Fruit fly (Drosophila melanogaster) whole organism, embryonic: ENCODE data around the gene Rab14.
A peak's percentile ranks its signal among the peaks of the same experiment; 100 is the strongest.

Experiments
- Aef1 ChIP-seq: fragments of 200-800 bp; sonication (Bioruptor generic); IDR thresholded peaks from 3 replicates; pipeline ENCODE4 v1.3.6; 2022; ENCODE audit warnings: missing biosample characterization, missing genetic modification characterization
- Asciz ChIP-seq: fragments of 200-800 bp; sonication (Bioruptor generic); optimal IDR thresholded peaks from 2 replicates; lab custom pipeline; 2017; ENCODE audit warnings: missing biosample characterization, mild to moderate bottlenecking, missing genetic modification characterization, missing genetic modification reagents
- Atf6 ChIP-seq: fragments of 200-800 bp; sonication (Bioruptor generic); IDR thresholded peaks from 2 replicates; pipeline ENCODE4 v1.3.6; 2022; ENCODE audit warnings: missing biosample characterization, missing genetic modification characterization
- B-H2 ChIP-seq: fragments of 200-800 bp; sonication (Bioruptor generic); optimal IDR thresholded peaks from 2 replicates; lab custom pipeline; 2018; ENCODE audit warnings: missing biosample characterization, mild to moderate bottlenecking, missing genetic modification characterization
- Bdp1 ChIP-seq: fragments of 200-800 bp; sonication (Bioruptor generic); optimal IDR thresholded peaks from 3 replicates; lab custom pipeline; 2016; ENCODE audit warnings: missing biosample characterization, missing genetic modification characterization
- CG10321 ChIP-seq: fragments of 200-800 bp; sonication (Bioruptor generic); IDR thresholded peaks from 2 replicates; pipeline ENCODE4 v1.3.6; 2022; ENCODE audit warnings: missing biosample characterization, missing genetic modification characterization
- CG11695 ChIP-seq: fragments of 200-800 bp; sonication (Bioruptor generic); IDR thresholded peaks from 3 replicates; pipeline ENCODE4 v1.3.6; 2022; ENCODE audit warnings: missing biosample characterization, missing genetic modification characterization
- CG11696 ChIP-seq: fragments of 200-800 bp; sonication (Bioruptor generic); IDR thresholded peaks from 2 replicates; pipeline ENCODE4 v1.3.6; 2022; ENCODE audit warnings: missing biosample characterization, missing genetic modification characterization
- CG12071 ChIP-seq: fragments of 200-800 bp; sonication (Bioruptor generic); optimal IDR thresholded peaks from 3 replicates; lab custom pipeline; 2018; ENCODE audit warnings: missing biosample characterization, mild to moderate bottlenecking, missing genetic modification characterization
- CG12104 ChIP-seq: fragments of 200-800 bp; sonication (Bioruptor generic); optimal IDR thresholded peaks from 3 replicates; lab custom pipeline; 2016; ENCODE audit warnings: missing biosample characterization, missing genetic modification characterization
- CG13296 ChIP-seq: fragments of 200-800 bp; sonication (Bioruptor generic); optimal IDR thresholded peaks from 3 replicates; lab custom pipeline; 2018; ENCODE audit warnings: missing biosample characterization, mild to moderate bottlenecking, missing genetic modification characterization
- CG13624 ChIP-seq: fragments of 200-800 bp; sonication (Bioruptor generic); optimal IDR thresholded peaks from 2 replicates; lab custom pipeline; 2016; ENCODE audit warnings: missing biosample characterization, missing genetic modification characterization
- CG14014 ChIP-seq: fragments of 200-800 bp; sonication (Bioruptor generic); IDR thresholded peaks from 2 replicates; pipeline ENCODE4 v1.3.6; 2022; ENCODE audit warnings: missing biosample characterization, missing genetic modification characterization
- CG16813 ChIP-seq: fragments of 200-800 bp; sonication (Bioruptor generic); IDR thresholded peaks from 3 replicates; pipeline ENCODE4 v1.3.6; 2022; ENCODE audit warnings: missing biosample characterization, missing genetic modification characterization; ENCODE audit not compliant: partially characterized antibody
- CG2678 ChIP-seq: fragments of 200-800 bp; sonication (Bioruptor generic); optimal IDR thresholded peaks from 3 replicates; lab custom pipeline; 2019; ENCODE audit warnings: missing biosample characterization, mild to moderate bottlenecking, missing genetic modification characterization, moderate library complexity
- CG31365 ChIP-seq: fragments of 200-800 bp; sonication (Bioruptor generic); optimal IDR thresholded peaks from 2 replicates; lab custom pipeline; 2018; ENCODE audit warnings: missing biosample characterization, mild to moderate bottlenecking, missing genetic modification characterization
- CG33213 ChIP-seq: fragments of 200-800 bp; sonication (Bioruptor generic); optimal IDR thresholded peaks from 3 replicates; lab custom pipeline; 2016; ENCODE audit warnings: missing biosample characterization, missing genetic modification characterization
- CG3407 ChIP-seq: fragments of 200-800 bp; sonication (Bioruptor generic); optimal IDR thresholded peaks from 2 replicates; lab custom pipeline; 2018; ENCODE audit warnings: missing biosample characterization, mild to moderate bottlenecking, missing genetic modification characterization
- CG6765 ChIP-seq: fragments of 200-800 bp; sonication (Bioruptor generic); optimal IDR thresholded peaks from 3 replicates; lab custom pipeline; 2017; ENCODE audit warnings: missing biosample characterization, mild to moderate bottlenecking, missing genetic modification characterization
- CG7786 ChIP-seq: fragments of 200-800 bp; sonication (Bioruptor generic); optimal IDR thresholded peaks from 2 replicates; lab custom pipeline; 2016; ENCODE audit warnings: missing biosample characterization, missing genetic modification characterization
- CG7987 ChIP-seq: fragments of 200-800 bp; sonication (Bioruptor generic); optimal IDR thresholded peaks from 2 replicates; lab custom pipeline; 2018; ENCODE audit warnings: missing biosample characterization, mild to moderate bottlenecking, missing genetic modification characterization, moderate library complexity
- CG8281 ChIP-seq: fragments of 200-800 bp; sonication (Bioruptor generic); optimal IDR thresholded peaks from 2 replicates; lab custom pipeline; 2018; ENCODE audit warnings: missing biosample characterization, mild to moderate bottlenecking, missing genetic modification characterization, moderate library complexity
- CG8290 ChIP-seq, 3 experiments: fragments of 200-800 bp; sonication (Bioruptor generic); optimal IDR thresholded peaks; 2 replicates each; lab custom pipeline; 2016 to 2019; ENCODE audit warnings: missing biosample characterization in 3 of 3, missing genetic modification characterization in 3 of 3, mild to moderate bottlenecking in 2 of 3, moderate library complexity in 1 of 3
- CG9932 ChIP-seq: fragments of 200-800 bp; sonication (Bioruptor generic); IDR thresholded peaks from 2 replicates; pipeline ENCODE4 v1.3.6; 2022; ENCODE audit warnings: missing biosample characterization, missing genetic modification characterization
- Dbx ChIP-seq: fragments of 200-800 bp; sonication (Bioruptor generic); IDR thresholded peaks from 3 replicates; pipeline ENCODE4 v1.3.6; 2022; ENCODE audit warnings: missing biosample characterization, missing genetic modification characterization
- Dll ChIP-seq: fragments of 200-800 bp; sonication (Bioruptor generic); IDR thresholded peaks from 4 replicates; pipeline ENCODE4 v1.3.6; 2022; ENCODE audit warnings: missing biosample characterization, missing genetic modification characterization; ENCODE audit not compliant: partially characterized antibody
- Fer1 ChIP-seq: fragments of 200-800 bp; sonication (Bioruptor generic); optimal IDR thresholded peaks from 2 replicates; lab custom pipeline; 2017; ENCODE audit warnings: missing biosample characterization, mild to moderate bottlenecking, missing genetic modification characterization
- Fer3 ChIP-seq: fragments of 200-800 bp; sonication (Bioruptor generic); optimal IDR thresholded peaks from 2 replicates; lab custom pipeline; 2018; ENCODE audit warnings: missing biosample characterization, mild to moderate bottlenecking, missing genetic modification characterization, moderate library complexity
- Lpt ChIP-seq: fragments of >200 bp; optimal IDR thresholded peaks from 2 replicates; lab custom pipeline; 2018; ENCODE audit warnings: missing biosample characterization, missing genetic modification characterization
- MTF-1 ChIP-seq: fragments of 200-800 bp; sonication (Bioruptor generic); optimal IDR thresholded peaks from 2 replicates; lab custom pipeline; 2018; ENCODE audit warnings: missing biosample characterization, mild to moderate bottlenecking, missing genetic modification characterization, borderline replicate concordance
- Med ChIP-seq: fragments of 200-800 bp; sonication (Bioruptor generic); peaks from one replicate; lab custom pipeline; 2016; ENCODE audit warnings: missing biosample characterization, missing genetic modification characterization, mild to moderate bottlenecking, inconsistent platforms, moderate library complexity
- Neu2 ChIP-seq: fragments of 200-800 bp; sonication (Bioruptor generic); optimal IDR thresholded peaks from 3 replicates; lab custom pipeline; 2016; ENCODE audit warnings: missing biosample characterization, missing genetic modification characterization, borderline replicate concordance
- Trl ChIP-seq, 3 experiments: fragments of >200 bp in 2 of 3; fragments of 200-800 bp in 1 of 3; sonication (Bioruptor generic) in 1 of 3; optimal IDR thresholded peaks; 2 replicates in 1 of 3; 3 replicates in 2 of 3; lab custom pipeline; 2016 to 2017; ENCODE audit warnings: missing biosample characterization in 1 of 3, missing genetic modification characterization in 1 of 3
- Vsx1 ChIP-seq: fragments of 200-800 bp; sonication (Bioruptor generic); optimal IDR thresholded peaks from 2 replicates; lab custom pipeline; 2017; ENCODE audit warnings: missing biosample characterization, mild to moderate bottlenecking, missing genetic modification characterization, missing genetic modification reagents
- br ChIP-seq: fragments of >200 bp; optimal IDR thresholded peaks from 2 replicates; lab custom pipeline; 2017
- chinmo ChIP-seq: fragments of 200-800 bp; sonication (Bioruptor generic); IDR thresholded peaks from 4 replicates; pipeline ENCODE4 v1.3.6; 2022; ENCODE audit warnings: missing biosample characterization, missing genetic modification characterization; ENCODE audit not compliant: partially characterized antibody
- crp ChIP-seq, 2 experiments: fragments of 200-800 bp; sonication (Bioruptor generic); optimal IDR thresholded peaks; 2 replicates in 1 of 2; 3 replicates in 1 of 2; lab custom pipeline; 2017; ENCODE audit warnings: missing biosample characterization in 2 of 2, missing genetic modification characterization in 2 of 2, mild to moderate bottlenecking in 1 of 2, moderate library complexity in 1 of 2
- da ChIP-seq: fragments of 200-800 bp; sonication (Bioruptor generic); optimal IDR thresholded peaks from 2 replicates; lab custom pipeline; 2016; ENCODE audit warnings: missing biosample characterization, missing genetic modification characterization
- gce ChIP-seq: fragments of 200-800 bp; sonication (Bioruptor generic); IDR thresholded peaks from 3 replicates; pipeline ENCODE4 v1.3.6; 2022; ENCODE audit warnings: missing biosample characterization, missing genetic modification characterization
- gcm ChIP-seq: fragments of 200-800 bp; sonication (Bioruptor generic); optimal IDR thresholded peaks from 2 replicates; lab custom pipeline; 2019; ENCODE audit warnings: missing biosample characterization, mild to moderate bottlenecking, missing genetic modification characterization, moderate library complexity
- insv ChIP-seq, 2 experiments: fragments of 200-800 bp; sonication (Bioruptor generic); optimal IDR thresholded peaks; 3 replicates each; lab custom pipeline; 2016 to 2018; ENCODE audit warnings: missing biosample characterization in 2 of 2, missing genetic modification characterization in 2 of 2
- nerfin-2 ChIP-seq: fragments of 200-800 bp; sonication (Bioruptor generic); IDR thresholded peaks from 2 replicates; pipeline ENCODE4 v1.3.6; 2022; ENCODE audit warnings: missing biosample characterization, missing genetic modification characterization; ENCODE audit not compliant: partially characterized antibody
- odd ChIP-seq: fragments of 200-800 bp; sonication (Bioruptor generic); optimal IDR thresholded peaks from 2 replicates; lab custom pipeline; 2017; ENCODE audit warnings: missing biosample characterization, mild to moderate bottlenecking, missing genetic modification characterization
- pnt ChIP-seq: fragments of 200-800 bp; sonication (Bioruptor generic); optimal IDR thresholded peaks from 3 replicates; lab custom pipeline; 2016; ENCODE audit warnings: missing biosample characterization, missing genetic modification characterization
- prd ChIP-seq, 3 experiments: fragments of >200 bp in 2 of 3; fragments of 200-800 bp in 1 of 3; sonication (Bioruptor generic) in 1 of 3; optimal IDR thresholded peaks in 2 of 3; IDR thresholded peaks in 1 of 3; 2 replicates in 2 of 3; 3 replicates in 1 of 3; pipeline versions ENCODE4 v1.3.6 to Lab custom; 2017 to 2022; ENCODE audit warnings: missing biosample characterization in 1 of 3, missing genetic modification characterization in 1 of 3
- ro ChIP-seq: fragments of 200-800 bp; sonication (Bioruptor generic); IDR thresholded peaks from 2 replicates; pipeline ENCODE4 v1.3.6; 2022; ENCODE audit warnings: missing biosample characterization, missing genetic modification characterization
- schlank ChIP-seq: fragments of 200-800 bp; sonication (Bioruptor generic); optimal IDR thresholded peaks from 2 replicates; lab custom pipeline; 2018; ENCODE audit warnings: missing biosample characterization, mild to moderate bottlenecking, missing genetic modification characterization
- wek ChIP-seq: fragments of 200-800 bp; sonication (Bioruptor generic); optimal IDR thresholded peaks from 3 replicates; lab custom pipeline; 2018; ENCODE audit warnings: missing biosample characterization, mild to moderate bottlenecking, missing genetic modification characterization, moderate library complexity

Rab14 gene

DNA sequence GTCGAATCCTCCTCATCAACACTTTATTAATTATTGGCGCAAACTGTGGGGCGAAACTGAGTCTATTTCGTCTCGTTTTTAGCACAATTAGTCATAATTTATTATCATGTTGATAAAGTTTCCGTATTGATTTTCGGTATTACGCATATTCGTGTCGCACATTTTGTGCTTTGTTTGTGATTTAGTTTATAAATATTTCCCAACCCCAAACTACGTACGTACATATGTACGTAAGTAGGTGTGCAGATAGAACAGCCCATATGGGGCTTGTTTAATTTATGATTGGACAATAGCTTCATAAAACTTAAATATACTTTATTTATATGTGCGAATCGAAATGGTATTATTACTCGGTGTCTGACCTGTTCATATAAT is 40.1 kb downstream of the Rab14 start (continued):
- 0 out of 4 replicates have a peak, but pooled peaks have one; percentile 4 for TF ChIP-seq chinmo (GFP tag; lab: Robert Waterston, UW)
- peak; percentile 17; the same call in 1 of the 2 replicates for TF ChIP-seq CG14014 (GFP tag; lab: Robert Waterston, UW)
- TF ChIP-seq CG31365 (tag; lab: Kevin White, UChicago): peak; percentile 20
- TF ChIP-seq da (GFP tag; lab: Kevin White, UChicago): no peak
- TF ChIP-seq Med (GFP tag; lab: Kevin White, UChicago): peak; percentile 75
- TF ChIP-seq CG13296: peak; percentile 2
- TF ChIP-seq CG7987: peak; percentile 31
- TF ChIP-seq prd (optimal IDR thresholded peaks at IDR 0.05; lab: Kevin White, UChicago): no peak
- TF ChIP-seq prd (GFP tag; IDR thresholded peaks at IDR 0.05; lab: Robert Waterston, UW): 0 out of 3 replicates have a peak, but pooled peaks have one; percentile 1
- TF ChIP-seq Dll (GFP tag; lab: Robert Waterston, UW): no peak
- TF ChIP-seq ro (GFP tag; lab: Robert Waterston, UW): no peak
- peak; percentile 41 for TF ChIP-seq Fer3 (tag; lab: Kevin White, UChicago)
- TF ChIP-seq gce (GFP tag; lab: Robert Waterston, UW): 0 out of 3 replicates have a peak, but pooled peaks have one; percentile 5
- TF ChIP-seq Bdp1 (GFP tag; lab: Kevin White, UChicago): no peak
- no peak for TF ChIP-seq CG8290 (GFP tag; optimal IDR thresholded peaks at IDR 0.05; lab: Kevin White, UChicago)
- peak in 1 of 2 experiments; percentile 66 for TF ChIP-seq CG8290 (tag; optimal IDR thresholded peaks at IDR 0.05; lab: Kevin White, UChicago)
- TF ChIP-seq B-H2 (GFP tag; lab: Kevin White, UChicago): no peak
- peak; percentile 51; the same call in 1 of the 2 replicates for TF ChIP-seq Atf6 (GFP tag; lab: Robert Waterston, UW)
- TF ChIP-seq schlank (tag; lab: Kevin White, UChicago): no peak
- no peak for TF ChIP-seq CG16813
- no peak for TF ChIP-seq CG13624
- peak; percentile 30 for TF ChIP-seq CG2678 (tag; lab: Kevin White, UChicago)
- peak; percentile 32; the same call in 1 of the 2 replicates for TF ChIP-seq CG9932 (GFP tag; lab: Robert Waterston, UW)
- peak; percentile 4 for TF ChIP-seq Fer1 (GFP tag; lab: Kevin White, UChicago)
- peak; percentile 69 for TF ChIP-seq CG12071

DNA sequence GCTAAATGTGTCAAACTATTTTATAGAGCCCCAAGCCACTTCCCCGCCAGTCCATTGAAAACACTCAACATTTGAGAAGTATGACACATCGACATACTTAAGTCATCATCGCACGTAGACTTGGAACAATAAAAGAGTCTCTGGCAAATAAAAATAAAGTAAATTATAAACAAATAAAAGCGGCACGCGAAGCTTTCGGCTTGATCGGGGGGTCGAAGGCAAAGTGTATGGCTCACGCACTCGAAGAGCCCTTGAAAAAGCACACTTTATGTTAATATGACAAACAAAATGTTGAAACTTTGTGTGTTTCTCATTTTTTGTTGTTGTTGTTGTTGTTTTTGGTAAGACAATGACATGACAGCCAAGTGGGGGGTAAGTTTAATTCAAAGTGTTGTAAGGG is 41.3 kb downstream of the Rab14 start:
- TF ChIP-seq CG8281 (tag; lab: Kevin White, UChicago): peak; percentile 16
- TF ChIP-seq CG12104: no peak
- TF ChIP-seq Aef1 (GFP tag; lab: Robert Waterston, UW): no peak
- TF ChIP-seq br (lab: Kevin White, UChicago): no peak
- no peak for TF ChIP-seq prd (optimal IDR thresholded peaks at IDR 0.05; lab: Kevin White, UChicago)
- TF ChIP-seq prd (GFP tag; IDR thresholded peaks at IDR 0.05; lab: Robert Waterston, UW): no peak
- TF ChIP-seq crp (GFP tag; optimal IDR thresholded peaks at IDR 0.05; lab: Kevin White, UChicago): no peak
- peak; percentile 15 for TF ChIP-seq CG6765
- no peak for TF ChIP-seq CG33213 (GFP tag; lab: Kevin White, UChicago)
- TF ChIP-seq Vsx1 (GFP tag; lab: Kevin White, UChicago): peak; percentile 8
- TF ChIP-seq Fer1 (GFP tag; lab: Kevin White, UChicago): peak; percentile 17
- no peak for TF ChIP-seq nerfin-2 (GFP tag; lab: Robert Waterston, UW)
- 0 out of 3 replicates have a peak, but pooled peaks have one; percentile 25 for TF ChIP-seq CG11695
- TF ChIP-seq MTF-1: peak; percentile 15
- TF ChIP-seq odd (GFP tag; lab: Kevin White, UChicago): no peak
- TF ChIP-seq CG3407 (GFP tag; lab: Kevin White, UChicago): peak; percentile 19
- no peak for TF ChIP-seq CG11696 (GFP tag; lab: Robert Waterston, UW)
- no peak for TF ChIP-seq pnt
- TF ChIP-seq Trl (optimal IDR thresholded peaks at IDR 0.05; lab: Kevin White, UChicago): no peak
- TF ChIP-seq Trl (GFP tag; optimal IDR thresholded peaks at IDR 0.05; lab: Kevin White, UChicago): no peak
- TF ChIP-seq Lpt: no peak
- TF ChIP-seq CG7786 (GFP tag; lab: Kevin White, UChicago): no peak
- no peak for TF ChIP-seq Dbx (GFP tag; lab: Robert Waterston, UW)
- TF ChIP-seq CG10321 (GFP tag; lab: Robert Waterston, UW): no peak
- peak; percentile 2 for TF ChIP-seq CG13296
- no peak for TF ChIP-seq insv (GFP tag; optimal IDR thresholded peaks at IDR 0.05; lab: Kevin White, UChicago)
- no peak for TF ChIP-seq gcm (GFP tag; lab: Kevin White, UChicago)
- no peak for TF ChIP-seq wek (GFP tag; lab: Kevin White, UChicago)
- peak; percentile 2 for TF ChIP-seq Asciz (GFP tag; lab: Kevin White, UChicago)
- TF ChIP-seq Neu2: no peak
